Fruit fly (Drosophila melanogaster): Measurements from ENCODE around the gene CG42846.

CG42846 gene

DNA sequence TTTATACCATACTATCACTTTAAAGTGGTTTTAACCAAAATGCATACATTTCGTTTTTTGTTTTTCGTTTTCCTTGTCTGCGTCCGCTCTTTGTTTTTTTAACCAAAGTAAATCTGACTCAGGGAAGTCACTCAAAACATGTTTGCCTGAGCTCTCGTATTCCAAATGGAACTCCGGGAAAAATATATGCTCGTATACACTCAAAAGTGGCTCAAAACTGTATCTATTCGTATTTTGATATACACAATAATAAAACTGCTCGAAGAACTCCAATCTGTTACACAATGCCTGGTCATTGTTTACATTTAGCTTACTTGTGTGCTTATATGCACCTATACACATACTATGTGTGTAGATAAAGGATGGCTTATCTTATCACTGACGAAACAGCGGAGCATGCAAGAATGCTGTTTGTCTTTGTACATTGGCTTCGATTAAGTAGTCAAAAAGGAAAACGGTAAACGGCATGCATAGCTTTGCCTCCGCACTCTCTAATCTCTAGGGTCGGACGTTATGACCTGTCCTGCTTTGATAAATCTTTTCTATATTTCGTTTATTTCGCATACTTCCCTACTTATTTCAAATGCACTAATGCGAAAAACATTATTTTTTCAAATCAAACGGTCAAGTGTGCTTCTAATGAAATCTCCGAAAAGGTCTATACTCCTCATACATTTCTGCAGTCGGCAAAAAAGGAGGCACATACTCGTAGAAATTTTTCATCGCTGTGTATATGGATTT, 39.5 kb upstream of the CG42846 start, which contains the start of gene miple2 (continued):
- TF ChIP-seq hbn (GFP tag; IDR thresholded peaks at IDR 0.05; ENCODE audit: partially characterized antibody) (no peak), seq (GFP tag; IDR thresholded peaks at IDR 0.05) (no peak), kay (GFP tag; optimal IDR thresholded peaks at IDR 0.05) (peak; percentile 28), lola (GFP tag; optimal IDR thresholded peaks at IDR 0.05) (peak in 1 of 3 experiments; percentile 62), CG11398 (GFP tag; optimal IDR thresholded peaks at IDR 0.05) (peak; percentile 71), CG1792 (GFP tag; optimal IDR thresholded peaks at IDR 0.05) (peak; percentile 40), MBD-R2 (GFP tag; IDR thresholded peaks at IDR 0.05) (no peak), inv (GFP tag; IDR thresholded peaks at IDR 0.05; ENCODE audit: partially characterized antibody) (no peak), CG18476 (GFP tag; optimal IDR thresholded peaks at IDR 0.05) (no peak), CG30020 (tag; optimal IDR thresholded peaks at IDR 0.05) (peak; percentile 13), Oaz (GFP tag; IDR thresholded peaks at IDR 0.05) (no peak), CG11560 (tag; IDR thresholded peaks at IDR 0.05) (no peak), CG10321 (GFP tag; IDR thresholded peaks at IDR 0.05) (no peak), al (GFP tag; IDR thresholded peaks at IDR 0.05) (no peak), tna (GFP tag; IDR thresholded peaks at IDR 0.05; ENCODE audit: partially characterized antibody) (no peak), CG10979 (tag; optimal IDR thresholded peaks at IDR 0.05) (peak; percentile 58), CG17912 (GFP tag; optimal IDR thresholded peaks at IDR 0.05) (peak; percentile 55), CG7987 (GFP tag; optimal IDR thresholded peaks at IDR 0.05) (peak; percentile 36), slp2 (GFP tag; optimal IDR thresholded peaks at IDR 0.05) (peak; percentile 33), onecut (GFP tag; IDR thresholded peaks at IDR 0.05) (0 out of 2 replicates have a peak, but pooled peaks have one; percentile 25), Fer3 (tag; optimal IDR thresholded peaks at IDR 0.05) (peak; percentile 15), CG9437 (GFP tag; optimal IDR thresholded peaks at IDR 0.05) (peak; percentile 38), CG1024 (GFP tag; IDR thresholded peaks at IDR 0.05) (0 out of 2 replicates have a peak, but pooled peaks have one; percentile 26), chm (GFP tag; IDR thresholded peaks at IDR 0.05) (0 out of 2 replicates have a peak, but pooled peaks have one; percentile 39), lov (optimal IDR thresholded peaks at IDR 0.05) (no peak), lov (GFP tag; IDR thresholded peaks at IDR 0.05) (no peak), CG7556 (GFP tag; optimal IDR thresholded peaks at IDR 0.05) (peak; percentile 79), CG8388 (GFP tag; optimal IDR thresholded peaks at IDR 0.05) (peak; percentile 32), ftz-f1 (GFP tag; optimal IDR thresholded peaks at IDR 0.05) (no peak), unc-4 (GFP tag; IDR thresholded peaks at IDR 0.05; ENCODE audit: partially characterized antibody) (no peak), pros (GFP tag; optimal IDR thresholded peaks at IDR 0.05) (peak; percentile 76), gro (GFP tag; optimal IDR thresholded peaks at IDR 0.05) (peak; percentile 53), CG2120 (GFP tag; optimal IDR thresholded peaks at IDR 0.05) (peak; percentile 60), hb (GFP tag; IDR thresholded peaks at IDR 0.05; ENCODE audit: partially characterized antibody) (no peak), sna (GFP tag; IDR thresholded peaks at IDR 0.05; ENCODE audit: partially characterized antibody) (no peak), bab2 (GFP tag; optimal IDR thresholded peaks at IDR 0.05) (no peak), so (GFP tag; IDR thresholded peaks at IDR 0.05) (no peak), E2f2 (GFP tag; IDR thresholded peaks at IDR 0.05) (no peak), D (optimal IDR thresholded peaks at IDR 0.05) (no peak), D (GFP tag; optimal IDR thresholded peaks at IDR 0.05) (peak; percentile 67), CG3995 (GFP tag; optimal IDR thresholded peaks at IDR 0.05) (no peak), CrebB (tag; optimal IDR thresholded peaks at IDR 0.05) (peak; percentile 60), CG1832 (GFP tag; optimal IDR thresholded peaks at IDR 0.05) (no peak), trh (GFP tag; optimal IDR thresholded peaks at IDR 0.05) (peak; percentile 12), CG11696 (GFP tag; IDR thresholded peaks at IDR 0.05) (no peak), CG43689 (GFP tag; IDR thresholded peaks at IDR 0.05) (no peak), Dfd (GFP tag; optimal IDR thresholded peaks at IDR 0.05) (no peak), gsb-n (tag; optimal IDR thresholded peaks at IDR 0.05) (peak; percentile 58), tgo (GFP tag; IDR thresholded peaks at IDR 0.05) (no peak), grau (tag; optimal IDR thresholded peaks at IDR 0.05) (peak; percentile 41)

Measured in whole organism, embryonic.